Worm (Caenorhabditis elegans): Measurements from ENCODE around the gene ZC190.6.
A peak's percentile ranks its signal among the peaks of the same experiment; 100 is the strongest.

Gene ZC190.6

ce11 chrV:8663023-8663422 lies 14.1 kb downstream of the ZC190.6 start:
- no peak for TF ChIP-seq unc-39 (tag; optimal IDR thresholded peaks at IDR 0.05)
- TF ChIP-seq ZK546.5 (tag; optimal IDR thresholded peaks at IDR 0.05), result no peak
- TF ChIP-seq snpc-4 (tag; optimal IDR thresholded peaks at IDR 0.05), result peak; percentile 15
- no peak for TF ChIP-seq nhr-12 (tag; optimal IDR thresholded peaks at IDR 0.05)
- TF ChIP-seq hmg-11 (tag; optimal IDR thresholded peaks at IDR 0.05), result peak; percentile 9
- no peak for TF ChIP-seq mml-1 (tag; optimal IDR thresholded peaks at IDR 0.05)
- TF ChIP-seq lin-39 (tag; optimal IDR thresholded peaks at IDR 0.05), result peak; percentile 66
- no peak for TF ChIP-seq fkh-2 (tag; optimal IDR thresholded peaks at IDR 0.05)
- TF ChIP-seq tbx-2 (tag; optimal IDR thresholded peaks at IDR 0.05), result peak; percentile 66
- TF ChIP-seq nhr-23 (tag; optimal IDR thresholded peaks at IDR 0.05), result no peak
- no peak for TF ChIP-seq nhr-11 (tag; optimal IDR thresholded peaks at IDR 0.05)
- no peak for TF ChIP-seq pha-4 (tag; optimal IDR thresholded peaks at IDR 0.05)
- no peak for TF ChIP-seq elt-1 (tag; optimal IDR thresholded peaks at IDR 0.05)
- TF ChIP-seq egl-5 (tag; optimal IDR thresholded peaks at IDR 0.05), result no peak
- TF ChIP-seq nfya-1 (tag; optimal IDR thresholded peaks at IDR 0.05; ENCODE audit: insufficient read depth), result peak; percentile 56
- TF ChIP-seq ztf-11 (tag; optimal IDR thresholded peaks at IDR 0.05), result no peak
- no peak for TF ChIP-seq elt-2 (tag; optimal IDR thresholded peaks at IDR 0.05)
- TF ChIP-seq aly-2 (tag; optimal IDR thresholded peaks at IDR 0.05), result no peak
- no peak for TF ChIP-seq nhr-237 (tag; optimal IDR thresholded peaks at IDR 0.05)
- TF ChIP-seq ztf-4 (tag; optimal IDR thresholded peaks at IDR 0.05), result no peak
- no peak for TF ChIP-seq daf-12 (tag; optimal IDR thresholded peaks at IDR 0.05)
- TF ChIP-seq nhr-76 (tag; optimal IDR thresholded peaks at IDR 0.05), result no peak

DNA sequence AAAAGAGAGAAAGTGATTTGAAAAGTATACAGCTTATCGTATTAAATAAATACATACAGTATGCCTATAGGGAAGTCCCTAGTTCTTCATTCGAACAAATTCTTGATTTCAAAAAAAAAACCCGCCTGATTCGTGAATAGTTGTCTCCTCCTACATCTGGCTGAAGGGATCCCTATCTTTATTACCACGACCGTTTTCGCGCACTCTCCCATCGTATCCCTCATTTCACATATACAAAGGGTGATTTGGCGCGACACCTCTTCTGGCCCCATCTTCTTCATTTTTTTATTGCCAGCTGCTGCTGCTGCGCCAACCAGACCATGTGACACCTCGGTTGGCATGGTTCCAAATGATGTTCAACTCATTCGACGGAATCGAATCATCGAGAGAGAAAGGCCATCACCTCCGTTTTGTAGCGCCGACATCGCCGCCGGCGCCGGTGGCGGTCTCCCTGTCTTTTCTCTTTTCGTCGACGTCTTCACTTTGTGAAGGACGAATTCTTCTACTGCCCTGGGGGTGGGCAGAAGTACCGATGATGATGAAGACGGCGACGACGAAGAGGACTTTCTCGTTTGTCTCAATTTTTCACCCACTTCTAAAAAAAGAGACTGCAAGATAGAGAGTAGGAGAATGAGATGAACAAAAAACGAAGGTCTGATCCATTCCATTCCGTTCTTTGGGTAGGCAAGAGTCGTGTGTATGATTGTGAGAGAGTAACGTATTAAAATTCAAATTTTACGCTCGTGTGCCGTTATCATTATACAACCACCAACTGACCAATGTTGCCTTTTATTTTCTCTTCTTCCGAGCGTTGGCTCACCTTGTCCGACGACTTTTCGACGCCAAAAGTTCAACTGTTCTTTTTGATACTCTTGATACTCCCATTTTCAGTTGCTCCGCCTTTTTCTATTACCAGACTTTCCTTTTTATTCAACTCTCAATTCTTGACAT lies 14.8 kb downstream of the ZC190.6 start:
- TF ChIP-seq nfya-1 (tag; optimal IDR thresholded peaks at IDR 0.05; ENCODE audit: insufficient read depth), result peak; percentile 7
- peak; percentile 57 for TF ChIP-seq nhr-23 (tag; optimal IDR thresholded peaks at IDR 0.05)
- TF ChIP-seq unc-39 (tag; optimal IDR thresholded peaks at IDR 0.05), result no peak
- TF ChIP-seq egl-5 (tag; optimal IDR thresholded peaks at IDR 0.05), result no peak
- no peak for TF ChIP-seq pha-4 (tag; optimal IDR thresholded peaks at IDR 0.05)
- no peak for TF ChIP-seq ceh-82 (tag; optimal IDR thresholded peaks at IDR 0.05)
- peak; percentile 54 for TF ChIP-seq nhr-43 (tag; optimal IDR thresholded peaks at IDR 0.05; ENCODE audit: poor library complexity, severe bottlenecking)
- TF ChIP-seq nhr-77 (tag; optimal IDR thresholded peaks at IDR 0.05), result no peak
- TF ChIP-seq pqm-1 (tag; optimal IDR thresholded peaks at IDR 0.05), result peak; percentile 60
- peak; percentile 93 for TF ChIP-seq nhr-25 (tag; optimal IDR thresholded peaks at IDR 0.05)
- peak; percentile 36 for TF ChIP-seq lsy-12 (tag; optimal IDR thresholded peaks at IDR 0.05)
- TF ChIP-seq elt-3 (tag; optimal IDR thresholded peaks at IDR 0.05), result no peak
- no peak for TF ChIP-seq jun-1 (tag; optimal IDR thresholded peaks at IDR 0.05)
- TF ChIP-seq unc-62 (GFP tag; optimal IDR thresholded peaks at IDR 0.05), result peak; percentile 37
- TF ChIP-seq elt-1 (tag; optimal IDR thresholded peaks at IDR 0.05), result peak; percentile 46
- no peak for TF ChIP-seq ztf-11 (tag; optimal IDR thresholded peaks at IDR 0.05)

ce11 chrV:8661241-8661954 lies 15.7 kb downstream of the ZC190.6 start:
- TF ChIP-seq hmg-11 (tag; optimal IDR thresholded peaks at IDR 0.05), result no peak
- TF ChIP-seq nhr-25 (tag; optimal IDR thresholded peaks at IDR 0.05), result peak; percentile 72
- peak; percentile 55 for TF ChIP-seq nhr-43 (tag; optimal IDR thresholded peaks at IDR 0.05; ENCODE audit: poor library complexity, severe bottlenecking)
- TF ChIP-seq jun-1 (tag; optimal IDR thresholded peaks at IDR 0.05), result peak; percentile 55
- peak; percentile 23 for TF ChIP-seq nhr-23 (tag; optimal IDR thresholded peaks at IDR 0.05)
- TF ChIP-seq elt-1 (tag; optimal IDR thresholded peaks at IDR 0.05), result no peak
- TF ChIP-seq ama-1 (optimal IDR thresholded peaks at IDR 0.05), result no peak
- TF ChIP-seq snpc-4 (tag; optimal IDR thresholded peaks at IDR 0.05), result no peak
- no peak for TF ChIP-seq R02D3.7 (tag; optimal IDR thresholded peaks at IDR 0.05)
- TF ChIP-seq elt-2 (tag; optimal IDR thresholded peaks at IDR 0.05), result peak; percentile 99
- TF ChIP-seq mml-1 (tag; optimal IDR thresholded peaks at IDR 0.05), result peak; percentile 7
- TF ChIP-seq pqm-1 (tag; optimal IDR thresholded peaks at IDR 0.05), result peak; percentile 95
- TF ChIP-seq pha-4 (tag; optimal IDR thresholded peaks at IDR 0.05), result peak; percentile 63
- TF ChIP-seq nhr-11 (tag; optimal IDR thresholded peaks at IDR 0.05), result no peak
- TF ChIP-seq nhr-12 (tag; optimal IDR thresholded peaks at IDR 0.05), result no peak
